Fruit fly (Drosophila melanogaster): Measurements from ENCODE around the gene tin.

dm6 chr3R:21349039-21349781 lies 29.6 kb upstream of the tin start, which contains the start of gene aus:
- TF ChIP-seq net (GFP tag; optimal IDR thresholded peaks at IDR 0.05) (peak; percentile 46), CG8632 (GFP tag; optimal IDR thresholded peaks at IDR 0.05) (no peak), OdsH (GFP tag; optimal IDR thresholded peaks at IDR 0.05) (no peak), Eip93F (GFP tag; optimal IDR thresholded peaks at IDR 0.05) (no peak), pdm3 (GFP tag; optimal IDR thresholded peaks at IDR 0.05) (no peak), CG10631 (GFP tag; optimal IDR thresholded peaks at IDR 0.05) (no peak), Hr4 (GFP tag; optimal IDR thresholded peaks at IDR 0.05) (no peak), Sox102F (GFP tag; optimal IDR thresholded peaks at IDR 0.05) (no peak), CG6792 (GFP tag; optimal IDR thresholded peaks at IDR 0.05) (no peak), CG10669 (GFP tag; optimal IDR thresholded peaks at IDR 0.05) (no peak)
